Worm (Caenorhabditis elegans) whole organism, L3 larva: ENCODE data around the gene C03B1.13.

Source experiments
- nhr-23 ChIP-seq: fragments of 150-350 bp; optimal IDR thresholded peaks from 2 replicates; lab custom pipeline; 2014; ENCODE audit warnings: missing biosample characterization, missing genetic modification reagents, missing genetic modification characterization
- nhr-237 ChIP-seq: fragments of 150-350 bp; optimal IDR thresholded peaks from 2 replicates; lab custom pipeline; 2014; ENCODE audit warnings: missing biosample characterization, missing genetic modification characterization
- nhr-77 ChIP-seq: fragments of 150-350 bp; optimal IDR thresholded peaks from 2 replicates; lab custom pipeline; 2014; ENCODE audit warnings: missing biosample characterization, missing genetic modification characterization

DNA sequence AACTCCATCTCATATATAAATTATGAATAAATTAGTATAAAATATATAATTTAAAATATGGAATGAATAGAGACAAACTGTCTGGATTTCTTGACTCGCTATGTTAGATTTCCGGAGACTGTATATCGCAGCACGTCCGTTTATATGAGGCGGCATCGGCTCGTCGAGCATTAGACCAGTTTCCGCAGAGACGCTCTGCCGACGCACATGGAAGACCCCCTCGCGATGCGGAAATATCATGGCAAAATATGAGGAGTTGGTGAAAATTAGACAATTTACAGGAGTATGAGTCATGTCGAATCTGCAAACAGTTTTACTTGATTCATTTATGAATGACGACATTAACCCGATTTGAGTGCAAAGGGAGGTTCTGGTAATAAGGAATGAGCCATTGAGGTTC lies 18.3 kb downstream of the C03B1.13 start, which contains the start of gene chtb-3:
- TF ChIP-seq nhr-23 (tag; lab: Kevin White, UChicago): no peak
- no peak for TF ChIP-seq nhr-237 (tag; lab: Kevin White, UChicago)
- no peak for TF ChIP-seq nhr-77 (tag; lab: Kevin White, UChicago)
